Worm (Caenorhabditis elegans) whole organism, L4 larva: ENCODE results near the gene mrpl-53.
A peak's percentile ranks its signal among the peaks of the same experiment; 100 is the strongest.

Experiments used
- D1046.2 ChIP-seq: fragments of 200-800 bp; sonication (Bioruptor generic); IDR thresholded peaks from 2 replicates; pipeline ENCODE4 v1.3.6; 2022; ENCODE audit warnings: missing genetic modification characterization, missing compliant biosample characterization
- T20F7.1 ChIP-seq: fragments of 200-800 bp; sonication (Bioruptor generic); optimal IDR thresholded peaks from 2 replicates; lab custom pipeline; 2018; ENCODE audit warnings: mild to moderate bottlenecking, missing genetic modification characterization, missing compliant biosample characterization
- ZK337.2 ChIP-seq: fragments of 200-800 bp; sonication (Bioruptor generic); IDR thresholded peaks from 2 replicates; pipeline ENCODE4 v1.3.6; 2022; ENCODE audit warnings: missing genetic modification reagents, missing genetic modification characterization, missing compliant biosample characterization
- aha-1 ChIP-seq: fragments of 150-350 bp; peaks from one replicate; lab custom pipeline; 2014; ENCODE audit warnings: missing biosample characterization, missing genetic modification characterization
- ama-1 ChIP-seq: fragments of 150-350 bp; optimal IDR thresholded peaks from 2 replicates; lab custom pipeline; 2014; ENCODE audit warnings: inconsistent platforms, mixed read lengths
- arid-1 ChIP-seq: fragments of 200-800 bp; sonication (Bioruptor generic); conservative IDR thresholded peaks from 2 replicates; pipeline ENCODE4 v1.3.6; 2022; ENCODE audit warnings: missing genetic modification reagents, missing genetic modification characterization, missing compliant biosample characterization
- attf-4 ChIP-seq: sonication (generic microtip); optimal IDR thresholded peaks from 3 replicates; lab custom pipeline; 2017; ENCODE audit warnings: missing biosample characterization, missing genetic modification characterization
- ceh-20 ChIP-seq: fragments of 200-800 bp; sonication (Bioruptor generic); IDR thresholded peaks from 2 replicates; pipeline ENCODE4 v1.3.6; 2022; ENCODE audit warnings: missing genetic modification reagents, missing genetic modification characterization, missing compliant biosample characterization
- ceh-82 ChIP-seq: sonication (generic microtip); optimal IDR thresholded peaks from 2 replicates; lab custom pipeline; 2017; ENCODE audit warnings: missing biosample characterization, missing genetic modification characterization
- dmd-6 ChIP-seq: fragments of 200-800 bp; sonication (Bioruptor generic); IDR thresholded peaks from 2 replicates; pipeline ENCODE4 v1.3.6; 2022; ENCODE audit warnings: missing genetic modification reagents, missing genetic modification characterization, missing compliant biosample characterization
- dmd-8 ChIP-seq: fragments of 200-800 bp; sonication (Bioruptor generic); IDR thresholded peaks from 2 replicates; pipeline ENCODE4 v1.3.6; 2022; ENCODE audit warnings: missing genetic modification characterization, missing compliant biosample characterization
- duxl-1 ChIP-seq: sonication (generic microtip); optimal IDR thresholded peaks from 2 replicates; lab custom pipeline; 2016; ENCODE audit warnings: mild to moderate bottlenecking, missing genetic modification characterization, moderate library complexity, missing compliant biosample characterization; ENCODE audit not compliant: poor library complexity
- dve-1 ChIP-seq: sonication (generic microtip); optimal IDR thresholded peaks from 2 replicates; lab custom pipeline; 2017; ENCODE audit warnings: antibody characterized with exemption, mild to moderate bottlenecking, missing genetic modification characterization, missing compliant biosample characterization; ENCODE audit not compliant: insufficient read depth
- hif-1 ChIP-seq, 2 experiments: sonication (generic microtip); optimal IDR thresholded peaks; 2 replicates each; lab custom pipeline; 2016 to 2017; ENCODE audit warnings: missing compliant biosample characterization in 2 of 2, missing genetic modification characterization in 2 of 2, missing genetic modification reagents in 2 of 2, missing genotype in 2 of 2, mild to moderate bottlenecking in 1 of 2
- hlh-11 ChIP-seq: fragments of 200-800 bp; sonication (Bioruptor generic); optimal IDR thresholded peaks from 2 replicates; lab custom pipeline; 2018; ENCODE audit warnings: mild to moderate bottlenecking, missing genetic modification characterization, missing compliant biosample characterization
- hlh-30 ChIP-seq: sonication (generic microtip); optimal IDR thresholded peaks from 2 replicates; lab custom pipeline; 2017; ENCODE audit warnings: antibody characterized with exemption, mild to moderate bottlenecking, missing genetic modification characterization, missing compliant biosample characterization; ENCODE audit not compliant: insufficient read depth
- jun-1 ChIP-seq: fragments of 150-350 bp; optimal IDR thresholded peaks from 2 replicates; lab custom pipeline; 2014; ENCODE audit warnings: missing biosample characterization, missing genetic modification reagents, missing genetic modification characterization
- lin-1 ChIP-seq: fragments of 200-800 bp; sonication (Bioruptor generic); IDR thresholded peaks from 2 replicates; pipeline ENCODE4 v1.3.6; 2022; ENCODE audit warnings: missing genetic modification reagents, missing genetic modification characterization, missing compliant biosample characterization
- lin-13 ChIP-seq: fragments of 150-350 bp; optimal IDR thresholded peaks from 2 replicates; lab custom pipeline; 2014; ENCODE audit warnings: missing biosample characterization, missing genetic modification reagents, missing genetic modification characterization
- lin-15B ChIP-seq: fragments of 150-350 bp; sonication (generic microtip); optimal IDR thresholded peaks from 3 replicates; lab custom pipeline; 2014; ENCODE audit warnings: missing biosample characterization, missing genetic modification characterization
- lin-29 ChIP-seq: fragments of 200-800 bp; sonication (Bioruptor generic); IDR thresholded peaks from 2 replicates; pipeline ENCODE4 v1.3.6; 2022; ENCODE audit warnings: missing genetic modification reagents, missing genetic modification characterization, missing compliant biosample characterization
- lsy-2 ChIP-seq, 2 experiments: fragments of 150-350 bp in 1 of 2; sonication (generic microtip) in 1 of 2; optimal IDR thresholded peaks; 2 replicates each; lab custom pipeline; 2014 to 2017; ENCODE audit warnings: missing biosample characterization in 2 of 2, missing genetic modification characterization in 2 of 2
- mdl-1 ChIP-seq, 2 experiments: fragments of 150-350 bp in 1 of 2; sonication (generic microtip) in 1 of 2; optimal IDR thresholded peaks; 2 replicates each; lab custom pipeline; 2014 to 2017; ENCODE audit warnings: missing biosample characterization in 2 of 2, missing genetic modification characterization in 2 of 2
- mep-1 ChIP-seq: fragments of 150-350 bp; sonication (generic microtip); optimal IDR thresholded peaks from 3 replicates; lab custom pipeline; 2014; ENCODE audit warnings: missing biosample characterization, missing genetic modification characterization
- mxl-2 ChIP-seq: fragments of 200-800 bp; sonication (Bioruptor generic); conservative IDR thresholded peaks from 2 replicates; pipeline ENCODE4 v1.3.6; 2022; ENCODE audit warnings: missing genetic modification reagents, missing genetic modification characterization, missing compliant biosample characterization
- mxl-3 ChIP-seq: fragments of 200-800 bp; sonication (Bioruptor generic); optimal IDR thresholded peaks from 2 replicates; lab custom pipeline; 2018; ENCODE audit warnings: mild to moderate bottlenecking, missing genetic modification characterization, missing compliant biosample characterization
- nhr-102 ChIP-seq: sonication (generic microtip); optimal IDR thresholded peaks from 2 replicates; lab custom pipeline; 2016; ENCODE audit warnings: mild to moderate bottlenecking, missing genetic modification characterization, moderate library complexity, missing compliant biosample characterization
- nhr-237 ChIP-seq: sonication (generic microtip); optimal IDR thresholded peaks from 2 replicates; lab custom pipeline; 2017; ENCODE audit warnings: missing biosample characterization, missing genetic modification characterization
- nhr-25 ChIP-seq: sonication (generic microtip); optimal IDR thresholded peaks from 2 replicates; lab custom pipeline; 2017; ENCODE audit warnings: missing genetic modification characterization, mild to moderate bottlenecking, missing compliant biosample characterization, antibody characterized with exemption, moderate library complexity, borderline replicate concordance; ENCODE audit not compliant: insufficient read depth
- nhr-28 ChIP-seq: fragments of 150-350 bp; optimal IDR thresholded peaks from 2 replicates; lab custom pipeline; 2014; ENCODE audit warnings: missing biosample characterization, missing genetic modification characterization
- nhr-76 ChIP-seq: fragments of 150-350 bp; optimal IDR thresholded peaks from 2 replicates; lab custom pipeline; 2014; ENCODE audit warnings: missing biosample characterization, missing genetic modification characterization
- rbr-2 ChIP-seq: sonication (generic microtip); optimal IDR thresholded peaks from 2 replicates; lab custom pipeline; 2016; ENCODE audit warnings: missing genotype, missing genetic modification characterization, missing compliant biosample characterization
- saeg-2 ChIP-seq: fragments of 200-800 bp; sonication (Bioruptor generic); IDR thresholded peaks from 2 replicates; pipeline ENCODE4 v1.3.6; 2022; ENCODE audit warnings: missing genetic modification reagents, missing genetic modification characterization, missing compliant biosample characterization
- sdz-12 ChIP-seq: fragments of 200-800 bp; sonication (Bioruptor generic); optimal IDR thresholded peaks from 2 replicates; lab custom pipeline; 2018; ENCODE audit warnings: mild to moderate bottlenecking, missing genetic modification characterization, missing compliant biosample characterization
- skn-1 ChIP-seq: fragments of 150-350 bp; optimal IDR thresholded peaks from 2 replicates; lab custom pipeline; 2014; ENCODE audit warnings: missing biosample characterization, missing genetic modification characterization
- spr-3 ChIP-seq: fragments of 200-800 bp; sonication (Bioruptor generic); optimal IDR thresholded peaks from 2 replicates; lab custom pipeline; 2018; ENCODE audit warnings: mild to moderate bottlenecking, missing genetic modification characterization, missing compliant biosample characterization
- unc-62 ChIP-seq, 3 experiments: fragments of 150-350 bp in 1 of 3; sonication (generic microtip); optimal IDR thresholded peaks in 2 of 3; peaks in 1 of 3; 1 replicate in 1 of 3; 2 replicates in 2 of 3; lab custom pipeline; 2014 to 2017; ENCODE audit warnings: missing biosample characterization in 3 of 3, missing genetic modification characterization in 3 of 3, missing genetic modification reagents in 3 of 3, missing genotype in 1 of 3
- vab-7 ChIP-seq: fragments of 200-800 bp; sonication (Bioruptor generic); IDR thresholded peaks from 2 replicates; pipeline ENCODE4 v1.3.6; 2022; ENCODE audit warnings: missing genetic modification reagents, missing genetic modification characterization, missing compliant biosample characterization
- zip-11 ChIP-seq: fragments of 200-800 bp; sonication (Bioruptor generic); IDR thresholded peaks from 2 replicates; pipeline ENCODE4 v1.3.6; 2022; ENCODE audit warnings: missing genetic modification characterization, missing compliant biosample characterization
- zip-2 ChIP-seq: fragments of 150-350 bp; optimal IDR thresholded peaks from 2 replicates; lab custom pipeline; 2014; ENCODE audit warnings: missing biosample characterization, missing genetic modification characterization
- ztf-7 ChIP-seq: fragments of 150-350 bp; optimal IDR thresholded peaks from 2 replicates; lab custom pipeline; 2014; ENCODE audit warnings: missing biosample characterization, missing genetic modification characterization

The mrpl-53 gene

DNA sequence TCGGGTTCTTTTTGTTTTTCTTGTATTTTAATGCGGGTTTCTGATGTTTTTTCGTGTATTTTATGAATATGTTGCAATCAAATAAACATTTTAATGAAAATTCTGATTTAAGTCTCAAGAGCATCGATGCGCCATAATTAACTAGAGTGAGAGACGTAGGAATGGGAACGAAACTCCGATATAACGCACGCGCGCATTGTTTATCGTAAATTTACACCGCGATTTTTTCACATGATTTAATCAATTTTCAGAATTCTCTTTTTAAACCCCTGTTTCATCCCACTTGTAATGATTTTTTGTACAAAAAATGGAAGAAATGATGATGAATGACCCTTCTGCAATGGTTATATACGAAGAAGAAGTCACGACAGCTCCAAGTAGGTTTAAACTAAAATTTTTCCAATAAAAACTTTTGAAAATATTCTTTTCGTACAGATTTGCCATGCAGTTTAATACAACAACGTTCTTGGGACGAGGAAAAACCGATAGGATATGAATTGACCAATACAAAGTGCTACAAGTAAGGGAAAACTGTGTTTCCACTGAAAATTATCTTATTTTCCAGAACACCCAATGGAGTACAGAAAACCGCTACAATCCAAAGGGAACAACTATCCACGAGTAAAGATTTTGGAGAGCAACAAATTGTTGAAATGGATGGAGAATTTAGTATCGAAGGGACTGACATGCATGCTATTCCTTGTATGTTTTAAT lies 39.8 kb upstream of the mrpl-53 start, which contains the start of gene zfp-2 (continued):
- no peak for TF ChIP-seq arid-1 (GFP tag; lab: Robert Waterston, UW)
- TF ChIP-seq lin-15B (tag; lab: Kevin White, UChicago), result no peak
- TF ChIP-seq lin-1 (GFP tag; lab: Robert Waterston, UW), result no peak

ce11 chrII:9558906-9559305 lies 38.5 kb upstream of the mrpl-53 start:
- TF ChIP-seq unc-62 (GFP tag; optimal IDR thresholded peaks at IDR 0.05 in 1 of 2; lab: Kevin White, UChicago), result peak in 1 of 2 experiments; percentile 58
- TF ChIP-seq unc-62 (tag; optimal IDR thresholded peaks at IDR 0.05; lab: Kevin White, UChicago), result no peak
- TF ChIP-seq zip-11 (GFP tag; lab: Robert Waterston, UW), result no peak
- peak; percentile 66 for TF ChIP-seq aha-1

- TF ChIP-seq lsy-2 (tag; optimal IDR thresholded peaks at IDR 0.05; lab: Kevin White, UChicago) (peak in 1 of 2 experiments; percentile 2), zip-2 (no peak)
Measured at ce11 chrII:9559929-9560328, 37.5 kb upstream of the mrpl-53 start, which contains the start of gene F35H8.4. Gene F35H8.4, minus strand, starts transcription at chrII:9560029.

DNA sequence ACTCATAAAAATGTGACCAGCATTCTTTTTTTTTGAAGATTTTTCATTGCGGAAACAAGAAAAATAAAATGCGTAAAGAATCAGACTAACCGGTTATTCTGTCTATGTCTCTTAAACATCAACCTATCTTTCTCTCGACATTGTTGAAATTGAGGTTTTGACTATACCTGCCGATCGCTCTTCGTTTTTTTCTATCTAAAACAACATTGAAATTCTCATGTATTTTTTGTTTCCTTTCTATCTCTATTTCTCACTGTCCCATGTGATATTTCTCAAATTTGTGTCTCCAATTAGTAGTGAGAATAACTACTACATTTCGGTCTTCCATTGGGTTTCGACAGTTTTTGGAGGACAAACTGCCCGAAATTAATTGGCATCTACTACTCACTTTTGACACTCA lies 36.5 kb upstream of the mrpl-53 start:
- TF ChIP-seq dve-1 (tag; lab: Kevin White, UChicago) (peak; percentile 5), ztf-7 (tag; lab: Kevin White, UChicago) (no peak), lsy-2 (tag; optimal IDR thresholded peaks at IDR 0.05; lab: Kevin White, UChicago) (peak in 1 of 2 experiments; percentile 3), nhr-28 (tag; lab: Kevin White, UChicago) (peak; percentile 64), nhr-237 (tag; lab: Kevin White, UChicago) (no peak), vab-7 (GFP tag; lab: Robert Waterston, UW) (no peak), mep-1 (tag; lab: Kevin White, UChicago) (peak; percentile 15), mdl-1 (tag; optimal IDR thresholded peaks at IDR 0.05; lab: Kevin White, UChicago) (no peak), dmd-6 (GFP tag; lab: Robert Waterston, UW) (0 out of 2 replicates have a peak, but pooled peaks have one; percentile 6), nhr-25 (tag; lab: Kevin White, UChicago) (peak; percentile 37), nhr-76 (tag; lab: Kevin White, UChicago) (no peak), spr-3 (GFP tag; lab: Kevin White, UChicago) (no peak), hlh-11 (tag; lab: Kevin White, UChicago) (peak; percentile 15), skn-1 (tag; lab: Kevin White, UChicago) (no peak), lin-13 (no peak), ama-1 (lab: Kevin White, UChicago) (no peak), hif-1 (tag; optimal IDR thresholded peaks at IDR 0.05; lab: Kevin White, UChicago) (no peak), ceh-82 (tag; lab: Kevin White, UChicago) (no peak), hlh-30 (tag; lab: Kevin White, UChicago) (peak; percentile 42), lin-29 (no peak), ZK337.2 (no peak), mxl-2 (GFP tag; lab: Robert Waterston, UW) (no peak), T20F7.1 (GFP tag; lab: Kevin White, UChicago) (peak; percentile 6)

ce11 chrII:9566045-9566444 lies 31.4 kb upstream of the mrpl-53 start:
- TF ChIP-seq sdz-12 (GFP tag; lab: Kevin White, UChicago) (peak; percentile 69), duxl-1 (peak; percentile 59), lin-13 (peak; percentile 5), ztf-7 (tag; lab: Kevin White, UChicago) (peak; percentile 29), ama-1 (lab: Kevin White, UChicago) (no peak), dmd-8 (GFP tag; lab: Robert Waterston, UW) (peak; percentile 93), mxl-3 (GFP tag; lab: Kevin White, UChicago) (peak; percentile 64), arid-1 (GFP tag; lab: Robert Waterston, UW) (peak; percentile 84), rbr-2 (tag; lab: Kevin White, UChicago) (peak; percentile 50), attf-4 (no peak), nhr-102 (tag; lab: Kevin White, UChicago) (peak; percentile 50), spr-3 (GFP tag; lab: Kevin White, UChicago) (peak; percentile 71), lin-29 (0 out of 2 replicates have a peak, but pooled peaks have one; percentile 27), ceh-20 (GFP tag; lab: Robert Waterston, UW) (peak; percentile 76; the same call in 1 of the 2 replicates), saeg-2 (GFP tag; lab: Robert Waterston, UW) (0 out of 2 replicates have a peak, but pooled peaks have one; percentile 46), zip-2 (no peak), jun-1 (tag; lab: Kevin White, UChicago) (no peak), D1046.2 (GFP tag; lab: Robert Waterston, UW) (peak; percentile 85)
